Fruit fly (Drosophila melanogaster): Measurements from ENCODE around the gene pic.
A peak's percentile ranks its signal among the peaks of the same experiment; 100 is the strongest.

pic gene

dm6 chr3R:13063746-13064592 is 11.9 kb downstream of the pic start (continued):
- TF ChIP-seq D (optimal IDR thresholded peaks at IDR 0.05) (peak; percentile 98), D (GFP tag; optimal IDR thresholded peaks at IDR 0.05) (peak; percentile 41), kni (GFP tag; optimal IDR thresholded peaks at IDR 0.05) (peak; percentile 83), CG10147 (GFP tag; optimal IDR thresholded peaks at IDR 0.05) (no peak), Lim3 (GFP tag; IDR thresholded peaks at IDR 0.05) (no peak), caup (GFP tag; optimal IDR thresholded peaks at IDR 0.05; ENCODE audit: severe bottlenecking) (peak; percentile 12), fd64A (GFP tag; optimal IDR thresholded peaks at IDR 0.05) (no peak), H15 (GFP tag; IDR thresholded peaks at IDR 0.05) (no peak), CG9437 (GFP tag; optimal IDR thresholded peaks at IDR 0.05) (no peak), CG17186 (GFP tag; optimal IDR thresholded peaks at IDR 0.05) (no peak), Med (GFP tag) (peak; percentile 83), Hmr (GFP tag; optimal IDR thresholded peaks at IDR 0.05) (peak; percentile 8), amos (GFP tag; IDR thresholded peaks at IDR 0.05; ENCODE audit: partially characterized antibody) (no peak), ftz-f1 (GFP tag; optimal IDR thresholded peaks at IDR 0.05) (peak; percentile 4), CG3726 (GFP tag; IDR thresholded peaks at IDR 0.05) (no peak), HmgD (GFP tag; optimal IDR thresholded peaks at IDR 0.05) (peak; percentile 64), crol (GFP tag; IDR thresholded peaks at IDR 0.05) (peak; percentile 98), Atf6 (GFP tag; IDR thresholded peaks at IDR 0.05) (no peak), tll (GFP tag; optimal IDR thresholded peaks at IDR 0.05) (peak in 1 of 2 experiments; percentile 75), az2 (GFP tag; optimal IDR thresholded peaks at IDR 0.05) (no peak), Nf-YB (GFP tag; optimal IDR thresholded peaks at IDR 0.05) (peak; percentile 100), TFAM (GFP tag; optimal IDR thresholded peaks at IDR 0.05) (no peak), gro (GFP tag; optimal IDR thresholded peaks at IDR 0.05) (peak; percentile 17), CG17361 (GFP tag; IDR thresholded peaks at IDR 0.05) (0 out of 3 replicates have a peak, but pooled peaks have one; percentile 23), Aef1 (GFP tag; IDR thresholded peaks at IDR 0.05) (peak; percentile 95), Ets97D (GFP tag; optimal IDR thresholded peaks at IDR 0.05) (peak; percentile 52), Ets65A (GFP tag) (peak; percentile 90), schlank (tag; optimal IDR thresholded peaks at IDR 0.05) (no peak), CG31441 (GFP tag; IDR thresholded peaks at IDR 0.05) (no peak), jing (GFP tag; optimal IDR thresholded peaks at IDR 0.05) (peak; percentile 19), MBD-R2 (GFP tag; IDR thresholded peaks at IDR 0.05) (peak; percentile 28; the same call in 1 of the 2 replicates), HLH4C (GFP tag; IDR thresholded peaks at IDR 0.05; ENCODE audit: partially characterized antibody) (peak; percentile 35; the same call in 2 of the 3 replicates), D19B (GFP tag; optimal IDR thresholded peaks at IDR 0.05) (no peak), tup (GFP tag; optimal IDR thresholded peaks at IDR 0.05) (no peak), CG10321 (GFP tag; IDR thresholded peaks at IDR 0.05) (no peak), CG13624 (GFP tag; optimal IDR thresholded peaks at IDR 0.05) (no peak), CG12236 (GFP tag; optimal IDR thresholded peaks at IDR 0.05) (no peak), mam (GFP tag; optimal IDR thresholded peaks at IDR 0.05) (no peak), CG34376 (GFP tag; optimal IDR thresholded peaks at IDR 0.05) (no peak), Xbp1 (GFP tag; optimal IDR thresholded peaks at IDR 0.05) (no peak), stwl (tag; optimal IDR thresholded peaks at IDR 0.05) (no peak), Sox102F (GFP tag; optimal IDR thresholded peaks at IDR 0.05) (no peak), zf30C (GFP tag; optimal IDR thresholded peaks at IDR 0.05) (peak; percentile 66), CG2889 (GFP tag; IDR thresholded peaks at IDR 0.05) (no peak), gem (tag; optimal IDR thresholded peaks at IDR 0.05) (no peak), CG32532 (GFP tag; IDR thresholded peaks at IDR 0.05) (peak; percentile 40; the same call in 1 of the 2 replicates), chinmo (GFP tag; IDR thresholded peaks at IDR 0.05; ENCODE audit: partially characterized antibody) (0 out of 4 replicates have a peak, but pooled peaks have one; percentile 71), grn (GFP tag; optimal IDR thresholded peaks at IDR 0.05) (no peak), tin (GFP tag; optimal IDR thresholded peaks at IDR 0.05) (no peak)

Data from whole organism, embryonic.